Worm (Caenorhabditis elegans) whole organism, mixed stage, embryonic: ENCODE data around the gene mpdu-1.

Experiments used
- M03D4.4 ChIP-seq: sonication (generic microtip); optimal IDR thresholded peaks from 2 replicates; lab custom pipeline; 2017; ENCODE audit warnings: mild to moderate bottlenecking, missing genetic modification characterization, missing compliant biosample characterization
- blmp-1 ChIP-seq: fragments of 150-350 bp; optimal IDR thresholded peaks from 2 replicates; lab custom pipeline; 2014; ENCODE audit warnings: missing biosample characterization, missing genetic modification characterization
- ceh-39 ChIP-seq: fragments of 150-350 bp; optimal IDR thresholded peaks from 2 replicates; lab custom pipeline; 2014; ENCODE audit warnings: missing biosample characterization, missing genetic modification characterization
- ceh-43 ChIP-seq: fragments of 200-800 bp; sonication (Bioruptor generic); optimal IDR thresholded peaks from 2 replicates; lab custom pipeline; 2018; ENCODE audit warnings: mild to moderate bottlenecking, missing genetic modification characterization, moderate library complexity, missing compliant biosample characterization
- ceh-83 ChIP-seq: fragments of 200-800 bp; sonication (Bioruptor generic); optimal IDR thresholded peaks from 2 replicates; lab custom pipeline; 2018; ENCODE audit warnings: mild to moderate bottlenecking, missing genetic modification characterization, missing compliant biosample characterization
- ces-1 ChIP-seq: fragments of 150-350 bp; optimal IDR thresholded peaks from 2 replicates; lab custom pipeline; 2014; ENCODE audit warnings: missing biosample characterization, missing genetic modification reagents, missing genetic modification characterization
- elt-1 ChIP-seq: sonication (generic microtip); optimal IDR thresholded peaks from 2 replicates; lab custom pipeline; 2017; ENCODE audit warnings: missing genetic modification characterization, mild to moderate bottlenecking, missing compliant biosample characterization, antibody characterized with exemption, moderate library complexity, borderline replicate concordance; ENCODE audit not compliant: insufficient read depth
- elt-3 ChIP-seq: fragments of 150-350 bp; optimal IDR thresholded peaks from 2 replicates; lab custom pipeline; 2014; ENCODE audit warnings: missing biosample characterization, missing genetic modification characterization
- flh-1 ChIP-seq: fragments of 200-800 bp; sonication (Bioruptor generic); optimal IDR thresholded peaks from 2 replicates; lab custom pipeline; 2018; ENCODE audit warnings: mild to moderate bottlenecking, missing genetic modification characterization, moderate library complexity, missing compliant biosample characterization
- ham-2 ChIP-seq: fragments of 200-800 bp; sonication (Bioruptor generic); optimal IDR thresholded peaks from 2 replicates; lab custom pipeline; 2018; ENCODE audit warnings: mild to moderate bottlenecking, missing genetic modification characterization, missing compliant biosample characterization
- hlh-1 ChIP-seq: fragments of 150-350 bp; optimal IDR thresholded peaks from 2 replicates; lab custom pipeline; 2014; ENCODE audit warnings: missing biosample characterization, missing genetic modification reagents, missing genetic modification characterization
- lin-13 ChIP-seq: fragments of 150-350 bp; optimal IDR thresholded peaks from 2 replicates; lab custom pipeline; 2014; ENCODE audit warnings: missing biosample characterization, missing genetic modification characterization
- lsy-2 ChIP-seq: fragments of 150-350 bp; optimal IDR thresholded peaks from 2 replicates; lab custom pipeline; 2014; ENCODE audit warnings: missing biosample characterization, missing genetic modification characterization
- mep-1 ChIP-seq: fragments of 150-350 bp; optimal IDR thresholded peaks from 2 replicates; lab custom pipeline; 2017; ENCODE audit warnings: missing biosample characterization, missing genetic modification reagents, missing genetic modification characterization, inconsistent platforms
- mls-2 ChIP-seq: sonication (generic microtip); optimal IDR thresholded peaks from 2 replicates; lab custom pipeline; 2016; ENCODE audit warnings: mild to moderate bottlenecking, missing genetic modification characterization, moderate library complexity, missing compliant biosample characterization
- nhr-12 ChIP-seq: fragments of 150-350 bp; optimal IDR thresholded peaks from 2 replicates; lab custom pipeline; 2014; ENCODE audit warnings: missing biosample characterization, missing genetic modification characterization
- nhr-2 ChIP-seq: fragments of 150-350 bp; optimal IDR thresholded peaks from 2 replicates; lab custom pipeline; 2014; ENCODE audit warnings: missing biosample characterization, missing genetic modification characterization
- nhr-28 ChIP-seq: fragments of 150-350 bp; optimal IDR thresholded peaks from 2 replicates; lab custom pipeline; 2014; ENCODE audit warnings: missing biosample characterization, missing genetic modification characterization
- nhr-76 ChIP-seq: sonication (generic microtip); optimal IDR thresholded peaks from 2 replicates; lab custom pipeline; 2017; ENCODE audit warnings: missing biosample characterization, missing genetic modification characterization
- pha-4 ChIP-seq: fragments of 150-350 bp; optimal IDR thresholded peaks from 2 replicates; lab custom pipeline; 2018; ENCODE audit warnings: missing biosample characterization, missing genetic modification reagents, missing genetic modification characterization
- sem-2 ChIP-seq: fragments of 200-800 bp; sonication (Bioruptor generic); optimal IDR thresholded peaks from 2 replicates; lab custom pipeline; 2018; ENCODE audit warnings: mild to moderate bottlenecking, missing genetic modification characterization, missing compliant biosample characterization
- snpc-4 ChIP-seq: fragments of 150-350 bp; optimal IDR thresholded peaks from 2 replicates; lab custom pipeline; 2014; ENCODE audit warnings: missing biosample characterization, missing genetic modification characterization
- sptf-1 ChIP-seq: sonication (generic microtip); optimal IDR thresholded peaks from 2 replicates; lab custom pipeline; 2017; ENCODE audit warnings: mild to moderate bottlenecking, missing genetic modification characterization, moderate library complexity, missing compliant biosample characterization
- unc-120 ChIP-seq: sonication (generic microtip); optimal IDR thresholded peaks from 2 replicates; lab custom pipeline; 2017; ENCODE audit warnings: missing genetic modification characterization, missing compliant biosample characterization; ENCODE audit not compliant: poor library complexity, severe bottlenecking
- unc-39 ChIP-seq: fragments of 150-350 bp; optimal IDR thresholded peaks from 2 replicates; lab custom pipeline; 2014; ENCODE audit warnings: missing biosample characterization, missing genetic modification characterization
- unc-62 ChIP-seq: fragments of 150-350 bp; optimal IDR thresholded peaks from 2 replicates; lab custom pipeline; 2014; ENCODE audit warnings: missing biosample characterization, missing genetic modification reagents, missing genetic modification characterization
- zip-8 ChIP-seq: fragments of 150-350 bp; optimal IDR thresholded peaks from 2 replicates; lab custom pipeline; 2014; ENCODE audit warnings: missing biosample characterization, missing genetic modification characterization

Gene mpdu-1

DNA sequence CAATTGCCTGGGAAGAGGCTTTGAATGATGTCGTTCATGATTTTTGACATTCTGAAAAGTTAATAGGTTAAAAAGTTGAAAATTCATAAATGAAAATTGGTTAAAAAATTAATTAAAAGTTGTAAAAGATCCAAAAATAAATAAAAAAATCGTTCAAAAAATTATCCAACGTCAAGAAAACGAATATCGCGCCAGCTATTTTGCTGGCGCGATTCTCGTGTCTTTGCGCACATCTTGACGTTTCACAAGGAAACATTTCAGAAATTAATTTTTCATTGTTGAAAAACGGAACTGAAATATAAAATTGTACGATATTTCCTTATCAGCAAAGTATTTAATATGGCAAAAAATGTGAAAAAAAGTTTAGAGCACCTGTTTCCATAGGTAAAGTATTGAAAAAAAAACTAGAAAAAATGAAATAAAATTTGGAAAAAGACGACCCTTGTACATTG lies at the start of gene mpdu-1:
Gene mpdu-1 (minus strand): TSS at position 51 of the 452 bp plus-strand sequence.
- no peak for TF ChIP-seq ceh-83 (GFP tag; lab: Kevin White, UChicago)
- peak; percentile 4 for TF ChIP-seq pha-4 (tag; lab: Kevin White, UChicago)
- TF ChIP-seq mep-1 (tag; lab: Kevin White, UChicago) = peak; percentile 45
- no peak for TF ChIP-seq ham-2 (GFP tag; lab: Kevin White, UChicago)
- peak; percentile 49 for TF ChIP-seq ces-1
- no peak for TF ChIP-seq elt-1
- peak; percentile 23 for TF ChIP-seq lsy-2 (tag; lab: Kevin White, UChicago)
- no peak for TF ChIP-seq M03D4.4 (tag; lab: Kevin White, UChicago)
- no peak for TF ChIP-seq sptf-1 (tag; lab: Kevin White, UChicago)
- no peak for TF ChIP-seq nhr-2 (tag; lab: Kevin White, UChicago)

DNA sequence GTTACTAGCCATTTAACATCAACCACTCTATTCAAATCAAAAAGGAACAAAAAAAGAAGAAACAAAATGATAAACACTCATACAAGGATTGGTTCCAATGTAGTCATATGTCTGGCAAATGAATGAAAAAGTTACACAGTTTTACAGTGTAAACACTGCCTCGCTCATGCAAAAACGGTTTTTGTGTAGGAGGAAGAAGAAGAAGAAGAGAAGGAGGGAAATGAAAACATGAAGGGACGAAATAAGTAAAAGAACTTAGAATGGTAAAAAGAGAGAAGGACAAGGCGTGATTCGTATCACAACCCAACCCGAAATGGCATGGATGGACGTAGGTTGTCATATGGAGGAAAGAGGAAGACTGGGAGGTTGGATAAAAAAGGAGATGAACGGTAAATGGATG lies 47.9 kb upstream of the mpdu-1 start:
- no peak for TF ChIP-seq elt-3 (tag; lab: Kevin White, UChicago)
- TF ChIP-seq sem-2 (GFP tag; lab: Kevin White, UChicago) = no peak
- no peak for TF ChIP-seq nhr-76 (tag; lab: Kevin White, UChicago)
- no peak for TF ChIP-seq ham-2 (GFP tag; lab: Kevin White, UChicago)
- no peak for TF ChIP-seq pha-4 (tag; lab: Kevin White, UChicago)
- no peak for TF ChIP-seq elt-1
- no peak for TF ChIP-seq nhr-28 (tag; lab: Kevin White, UChicago)
- TF ChIP-seq zip-8 (tag; lab: Kevin White, UChicago) = no peak

DNA sequence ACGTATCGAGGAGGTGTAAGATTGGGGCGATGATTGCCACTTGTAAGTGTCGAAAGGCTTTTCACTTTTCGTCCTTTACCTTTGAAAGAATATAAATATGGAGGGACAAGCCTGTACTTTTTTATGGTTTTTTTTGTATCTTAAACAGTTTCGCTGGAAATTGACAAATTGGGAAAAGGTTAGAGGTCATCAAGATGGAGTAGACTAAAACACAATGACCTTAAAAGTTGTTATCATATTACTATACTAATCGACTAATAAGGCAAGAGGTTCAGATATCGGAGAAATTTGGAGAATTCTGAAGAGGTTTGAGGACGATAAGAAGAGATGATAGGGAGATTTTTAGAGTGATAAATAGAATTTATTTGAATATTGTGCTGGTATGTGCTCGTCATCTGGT lies 47.2 kb upstream of the mpdu-1 start:
- TF ChIP-seq lin-13 (no peak), mls-2 (tag; lab: Kevin White, UChicago) (no peak), nhr-2 (tag; lab: Kevin White, UChicago) (no peak), ceh-43 (GFP tag; lab: Kevin White, UChicago) (no peak), nhr-28 (tag; lab: Kevin White, UChicago) (no peak), nhr-76 (tag; lab: Kevin White, UChicago) (no peak), nhr-12 (tag; lab: Kevin White, UChicago) (no peak), snpc-4 (tag; lab: Kevin White, UChicago) (no peak), hlh-1 (tag; lab: Kevin White, UChicago) (no peak), elt-1 (no peak)
- TF ChIP-seq, all 35 proteins: peak for 0

DNA sequence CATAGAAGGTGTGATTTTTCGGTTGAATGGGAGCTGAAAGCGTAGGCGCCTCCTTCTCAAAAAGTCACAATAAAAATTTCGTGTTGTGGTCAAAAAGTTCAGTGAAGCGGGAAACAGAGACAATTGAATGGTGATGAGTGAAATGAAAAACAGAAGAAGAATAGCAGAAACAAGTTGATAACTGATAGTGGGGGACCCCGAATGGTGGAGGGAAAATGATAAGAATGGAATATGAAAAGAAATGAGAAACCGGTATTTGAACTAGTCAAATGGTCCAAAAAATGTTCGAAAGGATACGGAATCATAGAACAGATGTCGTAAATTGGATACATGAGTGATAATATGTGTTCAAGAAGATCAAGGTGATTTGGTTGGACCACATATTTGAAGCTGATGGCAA lies 45.4 kb upstream of the mpdu-1 start:
- TF ChIP-seq M03D4.4 (tag; lab: Kevin White, UChicago) (no peak), snpc-4 (tag; lab: Kevin White, UChicago) (no peak), zip-8 (tag; lab: Kevin White, UChicago) (no peak), unc-120 (tag; lab: Kevin White, UChicago) (no peak), ceh-83 (GFP tag; lab: Kevin White, UChicago) (no peak)

DNA sequence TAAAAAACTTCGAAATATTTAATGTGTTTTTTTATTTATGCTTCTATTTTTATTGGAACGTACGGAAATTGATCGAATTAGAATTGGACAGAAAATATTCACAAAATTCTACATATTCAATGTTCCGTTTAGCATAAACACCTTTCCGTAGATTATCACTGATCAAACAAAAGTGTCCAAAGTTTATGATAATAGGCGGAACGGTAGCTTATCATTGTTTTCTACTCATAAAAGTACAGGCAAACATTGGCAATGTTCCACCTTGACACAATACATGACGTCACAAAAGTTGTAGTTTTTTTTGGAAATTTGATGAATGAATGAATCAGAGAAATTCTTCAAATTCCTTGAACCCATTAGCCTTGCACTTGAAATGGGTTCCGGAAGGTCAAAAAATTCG lies 45.0 kb upstream of the mpdu-1 start:
- TF ChIP-seq nhr-2 (tag; lab: Kevin White, UChicago) = no peak
- no peak for TF ChIP-seq nhr-28 (tag; lab: Kevin White, UChicago)
- TF ChIP-seq nhr-76 (tag; lab: Kevin White, UChicago) = no peak
- TF ChIP-seq, all 35 proteins: peak for 0

DNA sequence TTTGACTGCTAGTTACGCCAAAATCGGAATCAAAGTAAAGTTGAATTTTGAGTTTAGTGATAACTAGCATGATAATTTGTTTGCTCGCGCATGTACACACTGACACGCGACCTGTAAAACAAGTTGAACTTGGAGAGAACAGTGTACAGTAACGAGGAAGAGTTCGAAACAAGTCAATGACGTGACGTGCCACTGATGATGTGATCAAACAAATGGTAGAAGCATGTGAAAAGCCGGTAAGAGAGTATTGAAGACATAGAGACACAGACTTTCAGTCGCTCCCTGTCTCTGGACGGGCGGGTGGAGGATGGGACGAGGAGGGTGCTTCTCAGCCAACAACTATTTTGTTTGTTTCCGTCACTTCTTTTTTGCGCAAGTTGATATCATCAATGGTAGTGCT lies 44.2 kb upstream of the mpdu-1 start:
- no peak for TF ChIP-seq ces-1
- no peak for TF ChIP-seq pha-4 (tag; lab: Kevin White, UChicago)
- no peak for TF ChIP-seq elt-1
- TF ChIP-seq lin-13 = no peak
- TF ChIP-seq ham-2 (GFP tag; lab: Kevin White, UChicago) = no peak
- no peak for TF ChIP-seq ceh-83 (GFP tag; lab: Kevin White, UChicago)
- no peak for TF ChIP-seq nhr-28 (tag; lab: Kevin White, UChicago)
- TF ChIP-seq ceh-39 (tag; lab: Kevin White, UChicago) = no peak
- no peak for TF ChIP-seq nhr-12 (tag; lab: Kevin White, UChicago)
- no peak for TF ChIP-seq hlh-1 (tag; lab: Kevin White, UChicago)
- TF ChIP-seq unc-62 (GFP tag; lab: Kevin White, UChicago) = no peak
- TF ChIP-seq mls-2 (tag; lab: Kevin White, UChicago) = no peak
- TF ChIP-seq blmp-1 (tag; lab: Kevin White, UChicago) = no peak
- no peak for TF ChIP-seq unc-120 (tag; lab: Kevin White, UChicago)
- TF ChIP-seq nhr-2 (tag; lab: Kevin White, UChicago) = no peak
- no peak for TF ChIP-seq flh-1 (GFP tag; lab: Kevin White, UChicago)
- no peak for TF ChIP-seq nhr-76 (tag; lab: Kevin White, UChicago)
- no peak for TF ChIP-seq unc-39 (tag; lab: Kevin White, UChicago)
